Worm (Caenorhabditis elegans) whole organism, mixed stage, embryonic: ENCODE measurements around the gene F46F5.11.

Source experiments
- blmp-1 ChIP-seq: fragments of 150-350 bp; optimal IDR thresholded peaks from 2 replicates; lab custom pipeline; 2014; ENCODE audit warnings: missing biosample characterization, missing genetic modification characterization
- ham-2 ChIP-seq: fragments of 200-800 bp; sonication (Bioruptor generic); optimal IDR thresholded peaks from 2 replicates; lab custom pipeline; 2018; ENCODE audit warnings: mild to moderate bottlenecking, missing genetic modification characterization, missing compliant biosample characterization
- mep-1 ChIP-seq: fragments of 150-350 bp; optimal IDR thresholded peaks from 2 replicates; lab custom pipeline; 2017; ENCODE audit warnings: missing biosample characterization, missing genetic modification reagents, missing genetic modification characterization, inconsistent platforms
- unc-62 ChIP-seq: fragments of 150-350 bp; optimal IDR thresholded peaks from 2 replicates; lab custom pipeline; 2014; ENCODE audit warnings: missing biosample characterization, missing genetic modification reagents, missing genetic modification characterization
- ztf-11 ChIP-seq: fragments of 150-350 bp; optimal IDR thresholded peaks from 2 replicates; lab custom pipeline; 2014; ENCODE audit warnings: missing biosample characterization, missing genetic modification characterization

DNA sequence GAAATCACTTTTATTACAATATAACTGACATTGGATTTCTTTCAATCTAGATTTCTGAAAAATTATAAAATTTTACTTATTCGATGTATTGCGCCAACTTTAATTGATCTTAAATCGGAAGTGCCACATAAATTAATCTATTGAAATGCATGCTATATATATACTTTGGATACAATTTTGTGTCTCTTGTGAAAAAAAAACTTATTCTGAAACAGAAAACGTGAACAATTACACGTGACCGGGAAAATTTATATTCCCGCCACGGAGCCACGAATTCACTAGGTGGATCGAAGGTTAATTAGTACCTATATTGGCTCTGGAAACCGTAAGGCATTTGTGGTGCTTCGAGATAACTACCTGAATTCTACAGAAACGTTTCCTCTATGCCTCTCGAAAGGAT, 8.9 kb upstream of the F46F5.11 start, which contains the start of gene F46F5.14:
- TF ChIP-seq ham-2 (GFP tag; lab: Kevin White, UChicago): no peak
- no peak for TF ChIP-seq mep-1 (tag; lab: Kevin White, UChicago)
- TF ChIP-seq blmp-1 (tag; lab: Kevin White, UChicago): no peak
- TF ChIP-seq ztf-11 (tag; lab: Kevin White, UChicago): no peak
- no peak for TF ChIP-seq unc-62 (GFP tag; lab: Kevin White, UChicago)
